Worm (Caenorhabditis elegans): ENCODE data around the gene scl-23.

Gene scl-23

ce11 chrIV:125881-126781 lies 36.2 kb upstream of the scl-23 start, which contains the start of the genes grld-1 and cox-6C (continued):
- TF ChIP-seq ceh-40 (GFP tag; IDR thresholded peaks at IDR 0.05) (no peak), ceh-27 (GFP tag; optimal IDR thresholded peaks at IDR 0.05) (peak; percentile 0), egrh-3 (GFP tag; IDR thresholded peaks at IDR 0.05) (no peak), attf-5 (GFP tag; optimal IDR thresholded peaks at IDR 0.05) (peak; percentile 87), snpc-4 (GFP tag; optimal IDR thresholded peaks at IDR 0.05) (no peak), snpc-4 (tag; optimal IDR thresholded peaks at IDR 0.05) (peak in 2 of 4 experiments; percentile 10 to 52), dox-1 (GFP tag; IDR thresholded peaks at IDR 0.05) (peak; percentile 64), madf-6 (GFP tag; IDR thresholded peaks at IDR 0.05) (peak; percentile 37; the same call in 1 of the 2 replicates), hrde-1 (tag; optimal IDR thresholded peaks at IDR 0.05; ENCODE audit: borderline replicate concordance) (no peak), nhr-80 (tag; optimal IDR thresholded peaks at IDR 0.05) (peak; percentile 0), zim-3 (tag; optimal IDR thresholded peaks at IDR 0.05) (peak; percentile 93)

ce11 chrIV:122877-123657 lies 33.2 kb upstream of the scl-23 start:
- peak; percentile 91 for TF ChIP-seq zim-3 (tag; optimal IDR thresholded peaks at IDR 0.05)
- peak; percentile 82; the same call in 1 of the 2 replicates for TF ChIP-seq egrh-3 (GFP tag; IDR thresholded peaks at IDR 0.05)

- TF ChIP-seq attf-5 (GFP tag; optimal IDR thresholded peaks at IDR 0.05) = no peak
- no peak for TF ChIP-seq sdz-38 (tag; optimal IDR thresholded peaks at IDR 0.05)
- TF ChIP-seq ceh-58 (GFP tag; IDR thresholded peaks at IDR 0.05) = no peak
- no peak for TF ChIP-seq sea-2 (GFP tag; IDR thresholded peaks at IDR 0.05)
- no peak for TF ChIP-seq let-526 (GFP tag; IDR thresholded peaks at IDR 0.05)
- TF ChIP-seq repo-1 (tag; optimal IDR thresholded peaks at IDR 0.05) = no peak
- no peak for TF ChIP-seq efl-1 (GFP tag; optimal IDR thresholded peaks at IDR 0.05)
- TF ChIP-seq mcd-1 (GFP tag; IDR thresholded peaks at IDR 0.05) = 0 out of 2 replicates have a peak, but pooled peaks have one; percentile 23
- no peak for TF ChIP-seq akir-1 (GFP tag; optimal IDR thresholded peaks at IDR 0.05)
These were observed 31.7 kb upstream of the scl-23 start, which contains the start of gene tut-1 for ce11 chrIV:121607-122006. tut-1 (minus strand) TSS chrIV:121707.

ce11 chrIV:119792-120191 lies 29.9 kb upstream of the scl-23 start:
- TF ChIP-seq zim-3 (tag; optimal IDR thresholded peaks at IDR 0.05) (peak; percentile 100), dox-1 (GFP tag; IDR thresholded peaks at IDR 0.05) (peak; percentile 60), madf-6 (GFP tag; IDR thresholded peaks at IDR 0.05) (peak; percentile 13; the same call in 1 of the 2 replicates), rpc-1 (optimal IDR thresholded peaks at IDR 0.05) (no peak), rpc-1 (tag; optimal IDR thresholded peaks at IDR 0.05) (no peak)

ce11 chrIV:118786-119185 lies 28.9 kb upstream of the scl-23 start:
- TF ChIP-seq lin-26 (GFP tag; IDR thresholded peaks at IDR 0.05) (peak; percentile 67), nfyb-1 (GFP tag; IDR thresholded peaks at IDR 0.05) (no peak), madf-3 (GFP tag; IDR thresholded peaks at IDR 0.05) (no peak), egrh-3 (GFP tag; IDR thresholded peaks at IDR 0.05) (no peak), madf-6 (GFP tag; IDR thresholded peaks at IDR 0.05) (peak; percentile 36; the same call in 1 of the 2 replicates), nhr-80 (tag; optimal IDR thresholded peaks at IDR 0.05) (no peak), C17E4.6 (GFP tag; IDR thresholded peaks at IDR 0.05) (0 out of 2 replicates have a peak, but pooled peaks have one; percentile 34), ekl-4 (GFP tag; IDR thresholded peaks at IDR 0.05) (peak; percentile 63; the same call in 1 of the 2 replicates), hsf-1 (GFP tag; IDR thresholded peaks at IDR 0.05) (0 out of 2 replicates have a peak, but pooled peaks have one; percentile 24), pbrm-1 (GFP tag; IDR thresholded peaks at IDR 0.05) (0 out of 2 replicates have a peak, but pooled peaks have one; percentile 31), unc-62 (GFP tag; optimal IDR thresholded peaks at IDR 0.05) (no peak), mes-4 (tag; optimal IDR thresholded peaks at IDR 0.05) (no peak), D2030.7 (GFP tag; IDR thresholded peaks at IDR 0.05) (peak; percentile 42), rcor-1 (GFP tag; IDR thresholded peaks at IDR 0.05) (no peak), nhr-27 (tag; optimal IDR thresholded peaks at IDR 0.05) (no peak), nhr-179 (tag; optimal IDR thresholded peaks at IDR 0.05) (no peak), ceh-40 (GFP tag; IDR thresholded peaks at IDR 0.05) (no peak), Y53G8AR.9 (GFP tag; conservative IDR thresholded peaks at IDR 0.05) (peak; percentile 17; the same call in 1 of the 2 replicates), nhr-120 (GFP tag; IDR thresholded peaks at IDR 0.05) (no peak), F39B2.1 (GFP tag; IDR thresholded peaks at IDR 0.05) (0 out of 2 replicates have a peak, but pooled peaks have one; percentile 14), him-1 (tag; optimal IDR thresholded peaks at IDR 0.05) (no peak)
